Fruit fly (Drosophila melanogaster): ENCODE data around the gene CG9231.

CG9231 gene

dm6 chr3L:19560695-19561246 is 25.0 kb downstream of the CG9231 start (continued):
- TF ChIP-seq CG14965 (GFP tag; optimal IDR thresholded peaks at IDR 0.05; ENCODE audit: borderline replicate concordance) = peak; percentile 59
- TF ChIP-seq CG2199 (GFP tag; IDR thresholded peaks at IDR 0.05) = peak; percentile 93
- peak; percentile 91 for TF ChIP-seq CG2889 (GFP tag; IDR thresholded peaks at IDR 0.05)
- peak in 1 of 3 experiments; percentile 90 for TF ChIP-seq Stat92E (GFP tag; optimal IDR thresholded peaks at IDR 0.05)
- peak; percentile 95 for TF ChIP-seq CG13775 (GFP tag; optimal IDR thresholded peaks at IDR 0.05)
- TF ChIP-seq knrl (GFP tag; IDR thresholded peaks at IDR 0.05; ENCODE audit: partially characterized antibody) = no peak
- peak; percentile 98 for TF ChIP-seq zfh1 (GFP tag; IDR thresholded peaks at IDR 0.05)
- peak; percentile 95 for TF ChIP-seq otp (GFP tag; IDR thresholded peaks at IDR 0.05)
- TF ChIP-seq CG2120 (GFP tag; optimal IDR thresholded peaks at IDR 0.05) = peak; percentile 95
- peak; percentile 89 for TF ChIP-seq Hmx (GFP tag; optimal IDR thresholded peaks at IDR 0.05)
- TF ChIP-seq CG3281 (GFP tag; optimal IDR thresholded peaks at IDR 0.05) = peak; percentile 93
- TF ChIP-seq HLH3B (GFP tag; IDR thresholded peaks at IDR 0.05) = peak; percentile 93
- TF ChIP-seq CG17912 (GFP tag; optimal IDR thresholded peaks at IDR 0.05) = peak; percentile 81
- TF ChIP-seq C15 (GFP tag; IDR thresholded peaks at IDR 0.05) = peak; percentile 70; the same call in 1 of the 3 replicates
- no peak for TF ChIP-seq Dfd (GFP tag; optimal IDR thresholded peaks at IDR 0.05)
- peak; percentile 94 for TF ChIP-seq Hr51 (GFP tag; optimal IDR thresholded peaks at IDR 0.05)
- peak; percentile 99 for TF ChIP-seq Drgx (GFP tag; IDR thresholded peaks at IDR 0.05)
- TF ChIP-seq CG6791 (GFP tag; IDR thresholded peaks at IDR 0.05; ENCODE audit: partially characterized antibody) = no peak
- TF ChIP-seq bsh (GFP tag; optimal IDR thresholded peaks at IDR 0.05) = peak; percentile 95 to 98
- peak; percentile 88 for TF ChIP-seq Antp (GFP tag; optimal IDR thresholded peaks at IDR 0.05)
- TF ChIP-seq CG3838 (GFP tag; optimal IDR thresholded peaks at IDR 0.05) = peak; percentile 91
- TF ChIP-seq run (tag; optimal IDR thresholded peaks at IDR 0.05) = peak; percentile 88
- no peak for TF ChIP-seq fru (optimal IDR thresholded peaks at IDR 0.05)
- TF ChIP-seq zf30C (GFP tag; optimal IDR thresholded peaks at IDR 0.05) = peak; percentile 98
- peak; percentile 96 for TF ChIP-seq Elba2 (GFP tag; optimal IDR thresholded peaks at IDR 0.05)
- peak; percentile 80 for TF ChIP-seq E2f2 (GFP tag; IDR thresholded peaks at IDR 0.05)
- TF ChIP-seq HHEX (GFP tag; optimal IDR thresholded peaks at IDR 0.05) = peak; percentile 93
- TF ChIP-seq Six4 (GFP tag; optimal IDR thresholded peaks at IDR 0.05) = peak; percentile 91
- peak; percentile 92 for TF ChIP-seq Sox100B (GFP tag; optimal IDR thresholded peaks at IDR 0.05)
- TF ChIP-seq pho (GFP tag; optimal IDR thresholded peaks at IDR 0.05) = peak; percentile 90
- peak; percentile 94 for TF ChIP-seq sisA (GFP tag; IDR thresholded peaks at IDR 0.05)
- TF ChIP-seq Poxn (GFP tag; IDR thresholded peaks at IDR 0.05) = peak; percentile 48; the same call in 1 of the 2 replicates
- TF ChIP-seq pan (optimal IDR thresholded peaks at IDR 0.05) = no peak
- TF ChIP-seq pan (GFP tag; optimal IDR thresholded peaks at IDR 0.05 in 1 of 2, IDR thresholded peaks at IDR 0.05 in 1 of 2) = peak in 1 of 2 experiments; percentile 94
- TF ChIP-seq gro (GFP tag; optimal IDR thresholded peaks at IDR 0.05) = peak; percentile 88
- TF ChIP-seq Dref (GFP tag; IDR thresholded peaks at IDR 0.05) = no peak
- TF ChIP-seq CG15601 (tag; optimal IDR thresholded peaks at IDR 0.05) = peak; percentile 95
- TF ChIP-seq CG16813 (GFP tag; IDR thresholded peaks at IDR 0.05; ENCODE audit: partially characterized antibody) = no peak
- peak; percentile 91 for TF ChIP-seq slou (GFP tag; optimal IDR thresholded peaks at IDR 0.05)
- TF ChIP-seq Myb (GFP tag; optimal IDR thresholded peaks at IDR 0.05) = peak; percentile 77
- peak; percentile 77 for TF ChIP-seq D19B (GFP tag; optimal IDR thresholded peaks at IDR 0.05)
- TF ChIP-seq zen2 (GFP tag; IDR thresholded peaks at IDR 0.05; ENCODE audit: partially characterized antibody) = no peak
- peak; percentile 92 for TF ChIP-seq CG18764 (GFP tag; optimal IDR thresholded peaks at IDR 0.05)
- TF ChIP-seq cas (GFP tag; IDR thresholded peaks at IDR 0.05) = peak; percentile 80
- peak; percentile 91 for TF ChIP-seq ap (GFP tag; IDR thresholded peaks at IDR 0.05)
- peak; percentile 90 for TF ChIP-seq BtbVII (GFP tag; optimal IDR thresholded peaks at IDR 0.05)
- peak in 1 of 2 experiments; percentile 55 for TF ChIP-seq crp (GFP tag; optimal IDR thresholded peaks at IDR 0.05)
- peak; percentile 90 for TF ChIP-seq stc (GFP tag; IDR thresholded peaks at IDR 0.05)
- TF ChIP-seq Camta (GFP tag; optimal IDR thresholded peaks at IDR 0.05) = peak; percentile 94
- TF ChIP-seq CG13894 (tag; optimal IDR thresholded peaks at IDR 0.05) = peak; percentile 91

Data from whole organism, embryonic.